Fruit fly (Drosophila melanogaster) Kc167 (cell line): Measurements from ENCODE around the gene ck.

Experiments used
- Sin3A ChIP-seq: fragments of >200 bp; optimal IDR thresholded peaks from 2 replicates; lab custom pipeline; 2018; ENCODE audit warnings: missing external identifiers
- h ChIP-seq: fragments of >200 bp; optimal IDR thresholded peaks from 3 replicates; lab custom pipeline; 2018; ENCODE audit warnings: missing external identifiers
- psq ChIP-seq: fragments of >200 bp; optimal IDR thresholded peaks from 2 replicates; lab custom pipeline; 2017; ENCODE audit warnings: missing external identifiers

dm6 chr2L:15038339-15039308, 19.0 kb downstream of the ck start, which contains the start of gene CIAPIN1:
- TF ChIP-seq psq (no peak), Sin3A (lab: Kevin White, UChicago) (no peak), h (lab: Kevin White, UChicago) (no peak)
